Worm (Caenorhabditis elegans): Measurements from ENCODE around the gene H37A05.2.

DNA sequence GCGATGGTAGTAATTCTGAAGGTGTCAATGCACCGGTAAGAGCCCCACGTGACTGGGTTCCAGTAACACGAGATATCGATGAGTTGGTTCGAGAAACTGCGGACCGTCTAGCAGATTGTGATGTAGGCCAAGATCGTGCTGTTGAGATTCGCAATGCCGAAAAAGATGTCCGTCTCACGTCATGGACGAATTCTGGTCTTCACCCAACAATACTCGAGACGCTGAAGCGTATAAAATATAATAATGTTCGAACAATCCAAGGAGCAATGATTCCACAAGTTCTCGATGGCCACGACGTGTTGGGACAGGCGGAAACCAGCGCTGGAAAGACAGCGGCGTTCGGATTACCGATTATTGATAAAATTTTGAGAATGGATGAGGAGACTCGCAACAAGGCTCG lies 32.4 kb upstream of the H37A05.2 start:
- no peak for TF ChIP-seq ama-1 (optimal IDR thresholded peaks at IDR 0.05)
- TF ChIP-seq nhr-237 (tag; optimal IDR thresholded peaks at IDR 0.05): no peak
- TF ChIP-seq zag-1 (tag; optimal IDR thresholded peaks at IDR 0.05): no peak
- no peak for TF ChIP-seq ets-5 (GFP tag; IDR thresholded peaks at IDR 0.05)
- TF ChIP-seq nhr-28 (tag; optimal IDR thresholded peaks at IDR 0.05): no peak
- no peak for TF ChIP-seq nhr-12 (tag; optimal IDR thresholded peaks at IDR 0.05)
- no peak for TF ChIP-seq snpc-4 (tag; optimal IDR thresholded peaks at IDR 0.05)
- TF ChIP-seq pqm-1 (tag; optimal IDR thresholded peaks at IDR 0.05): no peak
- TF ChIP-seq efl-3 (GFP tag; optimal IDR thresholded peaks at IDR 0.05): no peak
- TF ChIP-seq nhr-11 (tag; optimal IDR thresholded peaks at IDR 0.05): no peak
